Worm (Caenorhabditis elegans) whole organism, mixed stage, embryonic: ENCODE data around the gene F53E4.1.
A peak's percentile ranks its signal among the peaks of the same experiment; 100 is the strongest.
"Not testable (repeated sequence)": the region's sequence is repeated elsewhere in the genome, so short reads cannot be mapped to it uniquely, and the experiment has no call there.

ENCODE experiments used
- M03D4.4 ChIP-seq: sonication (generic microtip); optimal IDR thresholded peaks from 2 replicates; lab custom pipeline; 2017; ENCODE audit warnings: mild to moderate bottlenecking, missing genetic modification characterization, missing compliant biosample characterization
- blmp-1 ChIP-seq: fragments of 150-350 bp; optimal IDR thresholded peaks from 2 replicates; lab custom pipeline; 2014; ENCODE audit warnings: missing biosample characterization, missing genetic modification characterization
- ceh-43 ChIP-seq: fragments of 200-800 bp; sonication (Bioruptor generic); optimal IDR thresholded peaks from 2 replicates; lab custom pipeline; 2018; ENCODE audit warnings: mild to moderate bottlenecking, missing genetic modification characterization, moderate library complexity, missing compliant biosample characterization
- ceh-83 ChIP-seq: fragments of 200-800 bp; sonication (Bioruptor generic); optimal IDR thresholded peaks from 2 replicates; lab custom pipeline; 2018; ENCODE audit warnings: mild to moderate bottlenecking, missing genetic modification characterization, missing compliant biosample characterization
- ces-1 ChIP-seq: fragments of 150-350 bp; optimal IDR thresholded peaks from 2 replicates; lab custom pipeline; 2014; ENCODE audit warnings: missing biosample characterization, missing genetic modification reagents, missing genetic modification characterization
- cnd-1 ChIP-seq: fragments of 200-800 bp; sonication (Bioruptor generic); optimal IDR thresholded peaks from 2 replicates; lab custom pipeline; 2018; ENCODE audit warnings: mild to moderate bottlenecking, missing genetic modification characterization, missing compliant biosample characterization
- drap-1 ChIP-seq: fragments of 200-800 bp; sonication (Bioruptor generic); optimal IDR thresholded peaks from 3 replicates; lab custom pipeline; 2018; ENCODE audit warnings: mild to moderate bottlenecking, missing genetic modification characterization, missing compliant biosample characterization
- elt-1 ChIP-seq: sonication (generic microtip); optimal IDR thresholded peaks from 2 replicates; lab custom pipeline; 2017; ENCODE audit warnings: missing genetic modification characterization, mild to moderate bottlenecking, missing compliant biosample characterization, antibody characterized with exemption, moderate library complexity, borderline replicate concordance; ENCODE audit not compliant: insufficient read depth
- elt-3 ChIP-seq: fragments of 150-350 bp; optimal IDR thresholded peaks from 2 replicates; lab custom pipeline; 2014; ENCODE audit warnings: missing biosample characterization, missing genetic modification characterization
- flh-1 ChIP-seq: fragments of 200-800 bp; sonication (Bioruptor generic); optimal IDR thresholded peaks from 2 replicates; lab custom pipeline; 2018; ENCODE audit warnings: mild to moderate bottlenecking, missing genetic modification characterization, moderate library complexity, missing compliant biosample characterization
- hlh-1 ChIP-seq: fragments of 150-350 bp; optimal IDR thresholded peaks from 2 replicates; lab custom pipeline; 2014; ENCODE audit warnings: missing biosample characterization, missing genetic modification reagents, missing genetic modification characterization
- lin-13 ChIP-seq: fragments of 150-350 bp; optimal IDR thresholded peaks from 2 replicates; lab custom pipeline; 2014; ENCODE audit warnings: missing biosample characterization, missing genetic modification characterization
- mab-5 ChIP-seq: fragments of 150-350 bp; optimal IDR thresholded peaks from 2 replicates; lab custom pipeline; 2014; ENCODE audit warnings: missing biosample characterization, missing genetic modification characterization
- mep-1 ChIP-seq: fragments of 150-350 bp; optimal IDR thresholded peaks from 2 replicates; lab custom pipeline; 2017; ENCODE audit warnings: missing biosample characterization, missing genetic modification reagents, missing genetic modification characterization, inconsistent platforms
- mls-2 ChIP-seq: sonication (generic microtip); optimal IDR thresholded peaks from 2 replicates; lab custom pipeline; 2016; ENCODE audit warnings: mild to moderate bottlenecking, missing genetic modification characterization, moderate library complexity, missing compliant biosample characterization
- nhr-12 ChIP-seq: fragments of 150-350 bp; optimal IDR thresholded peaks from 2 replicates; lab custom pipeline; 2014; ENCODE audit warnings: missing biosample characterization, missing genetic modification characterization
- nhr-2 ChIP-seq: fragments of 150-350 bp; optimal IDR thresholded peaks from 2 replicates; lab custom pipeline; 2014; ENCODE audit warnings: missing biosample characterization, missing genetic modification characterization
- nhr-28 ChIP-seq: fragments of 150-350 bp; optimal IDR thresholded peaks from 2 replicates; lab custom pipeline; 2014; ENCODE audit warnings: missing biosample characterization, missing genetic modification characterization
- nhr-76 ChIP-seq: sonication (generic microtip); optimal IDR thresholded peaks from 2 replicates; lab custom pipeline; 2017; ENCODE audit warnings: missing biosample characterization, missing genetic modification characterization
- pha-4 ChIP-seq: fragments of 150-350 bp; optimal IDR thresholded peaks from 2 replicates; lab custom pipeline; 2018; ENCODE audit warnings: missing biosample characterization, missing genetic modification reagents, missing genetic modification characterization
- sem-2 ChIP-seq: fragments of 200-800 bp; sonication (Bioruptor generic); optimal IDR thresholded peaks from 2 replicates; lab custom pipeline; 2018; ENCODE audit warnings: mild to moderate bottlenecking, missing genetic modification characterization, missing compliant biosample characterization
- sptf-1 ChIP-seq: sonication (generic microtip); optimal IDR thresholded peaks from 2 replicates; lab custom pipeline; 2017; ENCODE audit warnings: mild to moderate bottlenecking, missing genetic modification characterization, moderate library complexity, missing compliant biosample characterization
- tbx-8 ChIP-seq: fragments of 200-800 bp; sonication (Bioruptor generic); optimal IDR thresholded peaks from 2 replicates; lab custom pipeline; 2018; ENCODE audit warnings: mild to moderate bottlenecking, missing genetic modification characterization, moderate library complexity, missing compliant biosample characterization
- unc-120 ChIP-seq: sonication (generic microtip); optimal IDR thresholded peaks from 2 replicates; lab custom pipeline; 2017; ENCODE audit warnings: missing genetic modification characterization, missing compliant biosample characterization; ENCODE audit not compliant: poor library complexity, severe bottlenecking
- unc-39 ChIP-seq: fragments of 150-350 bp; optimal IDR thresholded peaks from 2 replicates; lab custom pipeline; 2014; ENCODE audit warnings: missing biosample characterization, missing genetic modification characterization
- unc-62 ChIP-seq: fragments of 150-350 bp; optimal IDR thresholded peaks from 2 replicates; lab custom pipeline; 2014; ENCODE audit warnings: missing biosample characterization, missing genetic modification reagents, missing genetic modification characterization
- zip-8 ChIP-seq: fragments of 150-350 bp; optimal IDR thresholded peaks from 2 replicates; lab custom pipeline; 2014; ENCODE audit warnings: missing biosample characterization, missing genetic modification characterization
- ztf-11 ChIP-seq: fragments of 150-350 bp; optimal IDR thresholded peaks from 2 replicates; lab custom pipeline; 2014; ENCODE audit warnings: missing biosample characterization, missing genetic modification characterization

The F53E4.1 gene

DNA sequence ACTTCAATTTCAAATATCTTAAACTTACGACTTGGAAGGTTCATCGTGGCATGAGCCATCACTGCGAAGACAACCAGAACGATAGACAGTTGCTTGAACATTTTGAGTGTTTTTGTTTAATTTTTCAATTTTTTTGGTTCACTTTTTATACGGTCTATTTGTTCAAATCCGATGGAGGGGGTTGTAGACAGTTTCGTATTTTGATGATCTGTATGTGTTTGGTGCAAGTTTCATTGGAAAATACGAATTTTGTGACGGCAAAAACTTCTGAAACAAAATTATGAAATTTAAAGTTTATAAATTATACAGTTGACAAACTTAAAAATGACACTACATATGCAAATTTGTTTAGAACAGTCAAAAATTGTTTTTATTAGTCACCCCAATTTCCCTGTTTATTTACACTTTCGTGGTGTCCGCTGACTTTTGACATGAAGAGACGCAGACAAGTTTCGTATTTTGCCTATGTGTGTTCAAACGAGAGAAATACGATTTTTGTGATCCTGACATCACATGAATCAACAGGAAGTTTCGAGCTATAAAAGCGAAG is 20.5 kb downstream of the F53E4.1 start, which contains the start of the genes C55A1.7 and C55A1.6:
Gene C55A1.7 (minus strand): TSS at position 101 of the 550 bp plus-strand sequence.
Gene C55A1.6 (plus strand): TSS at position 500 of the 550 bp plus-strand sequence.
- TF ChIP-seq pha-4 (tag; lab: Kevin White, UChicago) = peak; percentile 10

DNA sequence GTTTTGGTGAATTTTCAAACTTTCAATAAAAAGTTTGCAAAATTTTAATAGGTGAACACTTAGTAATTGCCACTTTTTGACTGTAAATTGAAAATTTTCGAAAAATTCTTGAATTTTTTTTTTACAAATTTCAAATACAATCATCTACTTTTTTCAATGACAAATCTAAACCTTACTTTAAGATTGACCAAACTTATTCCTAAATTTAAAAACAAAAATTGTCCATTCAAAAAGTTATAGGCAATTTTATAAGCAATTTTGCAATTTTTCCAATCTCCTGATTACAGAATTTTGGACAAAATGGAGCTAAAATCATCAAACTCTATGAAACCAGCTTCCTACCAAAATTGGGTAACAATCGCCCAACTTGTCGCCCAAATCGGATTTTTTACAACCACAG is 23.5 kb downstream of the F53E4.1 start, which contains the start of gene str-23:
Gene str-23 (plus strand): TSS at position 301 of the 400 bp plus-strand sequence.
- TF ChIP-seq lin-13 (tag; lab: Kevin White, UChicago) (no peak), ceh-83 (GFP tag; lab: Kevin White, UChicago) (no peak), sptf-1 (tag; lab: Kevin White, UChicago) (no peak), flh-1 (no peak), cnd-1 (tag; lab: Kevin White, UChicago) (no peak), nhr-2 (tag; lab: Kevin White, UChicago) (no peak), M03D4.4 (no peak), zip-8 (tag; lab: Kevin White, UChicago) (no peak), mep-1 (tag; lab: Kevin White, UChicago) (no peak), blmp-1 (no peak)

DNA sequence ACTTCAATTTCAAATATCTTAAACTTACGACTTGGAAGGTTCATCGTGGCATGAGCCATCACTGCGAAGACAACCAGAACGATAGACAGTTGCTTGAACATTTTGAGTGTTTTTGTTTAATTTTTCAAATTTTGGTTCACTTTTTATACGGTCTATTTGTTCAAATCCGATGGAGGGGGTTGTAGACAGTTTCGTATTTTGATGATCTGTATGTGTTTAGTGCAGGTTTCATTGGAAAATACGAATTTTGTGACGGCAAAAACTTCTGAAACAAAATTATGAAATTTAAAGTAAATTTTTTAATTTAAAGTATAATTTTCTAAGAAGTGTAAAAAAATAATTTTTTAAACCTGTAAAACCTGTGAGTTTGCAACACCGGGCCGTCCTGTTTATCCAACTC is 24.9 kb downstream of the F53E4.1 start, which contains the start of gene C55A1.4:
Gene C55A1.4 (minus strand): TSS at position 101 of the 400 bp plus-strand sequence.
- TF ChIP-seq mep-1 (tag; lab: Kevin White, UChicago); ces-1; mls-2 (tag; lab: Kevin White, UChicago): not testable (repeated sequence)
- TF ChIP-seq, all 35 proteins: peak for 0; not testable (repeated sequence) for 35

DNA sequence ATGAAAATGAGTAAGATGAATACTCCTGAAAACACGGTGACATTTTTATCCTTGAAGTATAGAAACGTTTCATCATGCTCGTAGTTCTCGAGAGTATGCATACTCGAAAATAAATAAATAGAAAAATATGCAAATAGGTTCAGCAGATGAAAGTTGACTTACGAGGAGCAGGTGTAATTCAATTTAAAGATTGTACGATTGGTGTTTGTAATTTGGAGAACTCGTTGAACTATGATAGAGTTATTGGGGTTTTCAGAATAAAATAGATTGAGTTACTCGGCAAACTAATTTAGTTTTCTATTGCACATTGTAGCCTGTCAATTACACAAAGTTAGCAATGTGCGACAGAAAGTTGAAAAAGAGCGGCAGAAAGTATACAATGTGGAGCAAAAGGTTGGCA is 29.2 kb downstream of the F53E4.1 start, which contains the start of gene srz-44:
Gene srz-44 (minus strand): TSS at position 101 of the 400 bp plus-strand sequence.
- TF ChIP-seq lin-13 (tag; lab: Kevin White, UChicago) = no peak
- no peak for TF ChIP-seq unc-39 (tag; lab: Kevin White, UChicago)
- TF ChIP-seq ces-1 = peak; percentile 13
- TF ChIP-seq nhr-76 (tag; lab: Kevin White, UChicago) = no peak
- no peak for TF ChIP-seq hlh-1 (tag; lab: Kevin White, UChicago)
- TF ChIP-seq nhr-28 (tag; lab: Kevin White, UChicago) = no peak

DNA sequence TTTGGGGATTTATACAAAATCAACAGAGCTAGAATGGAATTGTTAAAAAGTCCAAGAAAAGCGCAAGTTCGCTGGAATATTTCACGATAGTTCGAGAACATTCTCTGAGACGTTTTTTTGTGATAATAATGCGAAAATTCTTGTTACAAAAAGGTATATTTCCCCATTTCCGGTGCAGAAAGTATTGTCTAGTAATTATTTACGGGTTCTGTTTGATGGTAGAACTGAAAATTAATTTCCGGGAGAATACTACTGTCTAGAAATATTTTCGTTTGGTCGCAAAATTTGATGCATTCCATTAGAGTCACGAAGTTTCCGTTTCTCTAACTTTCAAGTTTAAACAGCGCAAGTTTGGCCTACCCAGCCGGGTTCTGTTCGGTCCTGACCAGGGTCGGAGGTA is 38.6 kb downstream of the F53E4.1 start, which contains the start of gene str-248:
Gene str-248 (minus strand): TSS at position 101 of the 400 bp plus-strand sequence.
- TF ChIP-seq nhr-12 (tag; lab: Kevin White, UChicago) = no peak
- TF ChIP-seq ceh-43 = no peak
- TF ChIP-seq tbx-8 (GFP tag; lab: Kevin White, UChicago) = no peak
- no peak for TF ChIP-seq zip-8 (tag; lab: Kevin White, UChicago)
- TF ChIP-seq sptf-1 (tag; lab: Kevin White, UChicago) = no peak
- TF ChIP-seq unc-39 (tag; lab: Kevin White, UChicago) = no peak
- no peak for TF ChIP-seq unc-120 (tag; lab: Kevin White, UChicago)
- TF ChIP-seq pha-4 (tag; lab: Kevin White, UChicago) = no peak

DNA sequence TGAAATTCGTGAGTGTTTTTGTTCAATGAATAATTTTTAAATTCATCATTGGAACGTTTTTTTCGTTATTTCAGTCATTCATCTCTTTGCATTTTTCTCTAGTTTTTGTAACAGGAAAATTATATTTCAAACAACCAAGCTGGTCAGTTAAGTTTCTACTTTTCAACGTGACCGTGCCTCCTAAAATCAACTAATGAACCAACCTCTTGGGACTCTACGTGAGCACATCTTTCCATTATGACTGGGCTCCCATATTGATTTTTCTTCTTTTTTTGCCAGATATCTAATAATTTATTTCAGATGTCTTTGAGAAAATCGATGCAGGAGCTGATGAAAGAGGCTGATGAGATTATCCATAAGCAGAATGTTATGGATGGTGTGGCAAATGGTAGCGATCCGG is 42.5 kb downstream of the F53E4.1 start, which contains the start of gene C55A1.11:
Gene C55A1.11 (plus strand): TSS at position 301 of the 400 bp plus-strand sequence.
- TF ChIP-seq ces-1 (no peak), tbx-8 (GFP tag; lab: Kevin White, UChicago) (no peak), sem-2 (GFP tag; lab: Kevin White, UChicago) (no peak), lin-13 (tag; lab: Kevin White, UChicago) (no peak), flh-1 (no peak)

DNA sequence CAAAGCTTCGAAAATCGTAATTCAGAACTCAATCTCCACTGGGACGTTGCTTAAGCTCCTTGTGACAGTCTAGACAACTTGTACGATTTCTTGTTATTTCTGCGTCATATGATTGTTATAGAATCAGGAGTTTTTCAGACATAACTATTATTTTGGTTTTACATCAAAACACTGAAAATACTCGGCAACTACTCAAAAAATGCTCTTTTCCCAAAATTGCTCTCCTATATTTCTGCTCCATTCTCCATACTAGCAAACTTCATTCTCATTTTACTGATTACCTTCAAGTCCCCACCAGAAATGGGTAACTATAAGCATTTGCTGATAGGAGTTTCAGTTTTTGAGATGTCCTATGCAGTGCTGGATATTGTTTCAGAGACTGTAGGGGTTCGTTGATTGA is 46.6 kb downstream of the F53E4.1 start, which contains the start of gene C55A1.1:
Gene C55A1.1 (plus strand): TSS at position 301 of the 400 bp plus-strand sequence.
- no peak for TF ChIP-seq ceh-83 (GFP tag; lab: Kevin White, UChicago)
- TF ChIP-seq ztf-11 = no peak

DNA sequence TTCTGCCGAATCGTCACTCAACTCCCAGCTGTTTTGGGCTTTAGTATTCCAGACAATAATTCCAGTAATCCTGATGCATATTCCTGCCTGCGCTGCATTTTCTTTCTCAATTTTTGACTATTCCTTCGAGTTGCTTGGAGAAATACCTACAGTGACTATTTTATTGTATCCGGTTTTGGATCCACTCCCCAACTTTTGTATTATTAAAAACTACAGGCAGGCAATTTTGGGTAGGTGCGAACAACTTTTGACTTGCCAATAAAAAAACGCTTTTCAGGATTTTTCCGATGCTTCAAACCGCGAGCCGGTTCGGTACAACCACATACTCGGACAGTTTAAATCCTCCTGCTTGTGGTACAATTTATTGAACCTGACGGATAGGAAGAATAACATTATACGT is 53.6 kb downstream of the F53E4.1 start:
- no peak for TF ChIP-seq unc-39 (tag; lab: Kevin White, UChicago)
- no peak for TF ChIP-seq elt-3 (tag; lab: Kevin White, UChicago)
- TF ChIP-seq ceh-43 = no peak
- TF ChIP-seq tbx-8 (GFP tag; lab: Kevin White, UChicago) = no peak
- TF ChIP-seq elt-1 = no peak
- TF ChIP-seq nhr-76 (tag; lab: Kevin White, UChicago) = no peak
- no peak for TF ChIP-seq mab-5 (tag; lab: Kevin White, UChicago)
- no peak for TF ChIP-seq drap-1
- TF ChIP-seq ztf-11 = no peak
- no peak for TF ChIP-seq M03D4.4
- no peak for TF ChIP-seq pha-4 (tag; lab: Kevin White, UChicago)
- TF ChIP-seq unc-62 (GFP tag; lab: Kevin White, UChicago) = no peak
- no peak for TF ChIP-seq ceh-83 (GFP tag; lab: Kevin White, UChicago)
- no peak for TF ChIP-seq sem-2 (GFP tag; lab: Kevin White, UChicago)
- TF ChIP-seq, all 35 proteins: peak for 0
